Worm (Caenorhabditis elegans) whole organism, midembryonic: Measurements from ENCODE around the gene npl-4.1.
"Not testable (repeated sequence)": the region's sequence is repeated elsewhere in the genome, so short reads cannot be mapped to it uniquely, and the experiment has no call there.

ENCODE experiments used
- T22C8.4 ChIP-seq: fragments of 200-800 bp; sonication (Bioruptor generic); IDR thresholded peaks from 2 replicates; pipeline ENCODE4 v1.3.6; 2022; ENCODE audit warnings: missing genetic modification characterization, missing compliant biosample characterization
- cog-1 ChIP-seq: sonication (generic microtip); optimal IDR thresholded peaks from 2 replicates; lab custom pipeline; 2016; ENCODE audit warnings: missing genetic modification characterization, missing compliant biosample characterization
- flt-1 ChIP-seq: fragments of 200-800 bp; sonication (Bioruptor generic); IDR thresholded peaks from 2 replicates; pipeline ENCODE4 v1.3.6; 2022; ENCODE audit warnings: missing genetic modification characterization, missing compliant biosample characterization
- klf-2 ChIP-seq: fragments of 200-800 bp; sonication (Bioruptor generic); conservative IDR thresholded peaks from 2 replicates; pipeline ENCODE4 v1.3.6; 2022; ENCODE audit warnings: missing genetic modification reagents, missing genetic modification characterization, missing compliant biosample characterization
- med-1 ChIP-seq: sonication (generic microtip); optimal IDR thresholded peaks from 2 replicates; lab custom pipeline; 2017; ENCODE audit warnings: missing genetic modification characterization, mild to moderate bottlenecking, missing compliant biosample characterization, antibody characterized with exemption, missing genetic modification reagents; ENCODE audit not compliant: insufficient read depth
- ref-1 ChIP-seq: fragments of 200-800 bp; sonication (Bioruptor generic); conservative IDR thresholded peaks from 2 replicates; pipeline ENCODE4 v1.3.6; 2022; ENCODE audit warnings: missing genetic modification reagents, missing genetic modification characterization, missing compliant biosample characterization
- tab-1 ChIP-seq: fragments of 200-800 bp; sonication (Bioruptor generic); IDR thresholded peaks from 2 replicates; pipeline ENCODE4 v1.3.6; 2022; ENCODE audit warnings: missing genetic modification characterization, missing compliant biosample characterization
- ztf-23 ChIP-seq: fragments of 200-800 bp; sonication (Bioruptor generic); IDR thresholded peaks from 2 replicates; pipeline ENCODE4 v1.3.6; 2022; ENCODE audit warnings: missing genetic modification reagents, missing genetic modification characterization, missing compliant biosample characterization
- ztf-29 ChIP-seq: fragments of 200-800 bp; sonication (Bioruptor generic); IDR thresholded peaks from 2 replicates; pipeline ENCODE4 v1.3.6; 2022; ENCODE audit warnings: missing genetic modification reagents, missing genetic modification characterization, missing compliant biosample characterization

The npl-4.1 gene

ce11 chrII:5630851-5631401 is at the start of gene npl-4.1, which contains the start of gene F59E12.6:
Gene npl-4.1, plus strand, starts transcription at chrII:5631351.
Gene F59E12.6, minus strand, starts transcription at chrII:5630951.
- TF ChIP-seq ztf-29 (GFP tag; lab: Robert Waterston, UW); tab-1; med-1 (GFP tag; lab: Kevin White, UChicago): not testable (repeated sequence)

ce11 chrII:5582309-5582708 is 48.8 kb upstream of the npl-4.1 start, which contains the start of gene T25E4.2:
Gene T25E4.2, minus strand, starts transcription at chrII:5582409.
- TF ChIP-seq cog-1 (tag; lab: Kevin White, UChicago) (no peak), T22C8.4 (no peak), ztf-23 (no peak)

ce11 chrII:5585788-5586187 is 45.4 kb upstream of the npl-4.1 start, which contains the start of gene lys-8:
Gene lys-8, plus strand, starts transcription at chrII:5586178.
- TF ChIP-seq klf-2 (no peak), med-1 (GFP tag; lab: Kevin White, UChicago) (no peak), flt-1 (GFP tag; lab: Robert Waterston, UW) (no peak), tab-1 (no peak), ztf-29 (GFP tag; lab: Robert Waterston, UW) (no peak), T22C8.4 (no peak), ztf-23 (no peak), cog-1 (tag; lab: Kevin White, UChicago) (no peak), ref-1 (GFP tag; lab: Robert Waterston, UW) (no peak)

ce11 chrII:5587794-5588193 is 43.4 kb upstream of the npl-4.1 start:
- no peak for TF ChIP-seq klf-2
- TF ChIP-seq ref-1 (GFP tag; lab: Robert Waterston, UW) = no peak
- TF ChIP-seq ztf-23 = no peak
- TF ChIP-seq med-1 (GFP tag; lab: Kevin White, UChicago) = no peak
- no peak for TF ChIP-seq ztf-29 (GFP tag; lab: Robert Waterston, UW)

ce11 chrII:5589690-5590089 is 41.5 kb upstream of the npl-4.1 start, which contains the start of gene C17G10.13:
Gene C17G10.13, minus strand, starts transcription at chrII:5589790.
- no peak for TF ChIP-seq med-1 (GFP tag; lab: Kevin White, UChicago)

- TF ChIP-seq ref-1 (GFP tag; lab: Robert Waterston, UW) = no peak
- no peak for TF ChIP-seq flt-1 (GFP tag; lab: Robert Waterston, UW)
- no peak for TF ChIP-seq klf-2
- TF ChIP-seq cog-1 (tag; lab: Kevin White, UChicago) = no peak
- TF ChIP-seq T22C8.4 = no peak
- no peak for TF ChIP-seq med-1 (GFP tag; lab: Kevin White, UChicago)
- no peak for TF ChIP-seq ztf-29 (GFP tag; lab: Robert Waterston, UW)
- no peak for TF ChIP-seq ztf-23
- no peak for TF ChIP-seq tab-1
Measured at ce11 chrII:5591558-5591957, 39.6 kb upstream of the npl-4.1 start.

ce11 chrII:5592857-5593256 is 38.3 kb upstream of the npl-4.1 start:
- TF ChIP-seq klf-2 = no peak
- no peak for TF ChIP-seq T22C8.4
- TF ChIP-seq ztf-29 (GFP tag; lab: Robert Waterston, UW) = no peak
- TF ChIP-seq flt-1 (GFP tag; lab: Robert Waterston, UW) = no peak
- no peak for TF ChIP-seq tab-1
- TF ChIP-seq ztf-23 = no peak
- no peak for TF ChIP-seq ref-1 (GFP tag; lab: Robert Waterston, UW)
- TF ChIP-seq cog-1 (tag; lab: Kevin White, UChicago) = no peak
- no peak for TF ChIP-seq med-1 (GFP tag; lab: Kevin White, UChicago)

- TF ChIP-seq ref-1 (GFP tag; lab: Robert Waterston, UW) = no peak
- TF ChIP-seq cog-1 (tag; lab: Kevin White, UChicago) = peak; percentile 60
- TF ChIP-seq ztf-23 = 0 out of 2 replicates have a peak, but pooled peaks have one; percentile 10
Measured at ce11 chrII:5593377-5593932, 37.7 kb upstream of the npl-4.1 start, which contains the start of gene cdc-14. Gene cdc-14, minus strand, starts transcription at chrII:5593427.

- TF ChIP-seq cog-1 (tag; lab: Kevin White, UChicago) = peak; percentile 56
- TF ChIP-seq flt-1 (GFP tag; lab: Robert Waterston, UW) = no peak
- no peak for TF ChIP-seq tab-1
- 0 out of 2 replicates have a peak, but pooled peaks have one; percentile 44 for TF ChIP-seq klf-2
Measured at ce11 chrII:5594210-5594764, 36.9 kb upstream of the npl-4.1 start, which contains the start of gene ttc-4. Gene ttc-4, plus strand, starts transcription at chrII:5594714.

ce11 chrII:5596247-5596646 is 34.9 kb upstream of the npl-4.1 start, which contains the start of gene C17G10.1:
Gene C17G10.1, plus strand, starts transcription at chrII:5596547.
- TF ChIP-seq klf-2 = no peak
- no peak for TF ChIP-seq med-1 (GFP tag; lab: Kevin White, UChicago)
- no peak for TF ChIP-seq ztf-23
- TF ChIP-seq ztf-29 (GFP tag; lab: Robert Waterston, UW) = no peak
- TF ChIP-seq T22C8.4 = no peak
- no peak for TF ChIP-seq tab-1
- TF ChIP-seq flt-1 (GFP tag; lab: Robert Waterston, UW) = no peak
- no peak for TF ChIP-seq cog-1 (tag; lab: Kevin White, UChicago)
- no peak for TF ChIP-seq ref-1 (GFP tag; lab: Robert Waterston, UW)
